Worm (Caenorhabditis elegans) whole organism, L4 larva: ENCODE data around the gene somi-1.
A peak's percentile ranks its signal among the peaks of the same experiment; 100 is the strongest.

Experiments used
- ama-1 ChIP-seq: fragments of 150-350 bp; optimal IDR thresholded peaks from 2 replicates; lab custom pipeline; 2014; ENCODE audit warnings: inconsistent platforms, mixed read lengths
- ceh-28 ChIP-seq: fragments of 150-350 bp; optimal IDR thresholded peaks from 2 replicates; lab custom pipeline; 2014; ENCODE audit warnings: missing biosample characterization, missing genetic modification reagents, missing genetic modification characterization
- ceh-44 ChIP-seq: fragments of 200-800 bp; sonication (Bioruptor generic); IDR thresholded peaks from 2 replicates; pipeline ENCODE4 v1.3.6; 2022; ENCODE audit warnings: missing genetic modification reagents, missing genetic modification characterization, missing compliant biosample characterization
- dmd-8 ChIP-seq: fragments of 200-800 bp; sonication (Bioruptor generic); IDR thresholded peaks from 2 replicates; pipeline ENCODE4 v1.3.6; 2022; ENCODE audit warnings: missing genetic modification characterization, missing compliant biosample characterization
- lin-13 ChIP-seq: fragments of 150-350 bp; optimal IDR thresholded peaks from 2 replicates; lab custom pipeline; 2014; ENCODE audit warnings: missing biosample characterization, missing genetic modification reagents, missing genetic modification characterization
- lsy-2 ChIP-seq, 2 experiments: fragments of 150-350 bp in 1 of 2; sonication (generic microtip) in 1 of 2; optimal IDR thresholded peaks; 2 replicates each; lab custom pipeline; 2014 to 2017; ENCODE audit warnings: missing biosample characterization in 2 of 2, missing genetic modification characterization in 2 of 2
- mdl-1 ChIP-seq, 2 experiments: fragments of 150-350 bp in 1 of 2; sonication (generic microtip) in 1 of 2; optimal IDR thresholded peaks; 2 replicates each; lab custom pipeline; 2014 to 2017; ENCODE audit warnings: missing biosample characterization in 2 of 2, missing genetic modification characterization in 2 of 2
- nhr-25 ChIP-seq: sonication (generic microtip); optimal IDR thresholded peaks from 2 replicates; lab custom pipeline; 2017; ENCODE audit warnings: missing genetic modification characterization, mild to moderate bottlenecking, missing compliant biosample characterization, antibody characterized with exemption, moderate library complexity, borderline replicate concordance; ENCODE audit not compliant: insufficient read depth
- unc-130 ChIP-seq: sonication (generic microtip); optimal IDR thresholded peaks from 2 replicates; lab custom pipeline; 2016; ENCODE audit warnings: missing genetic modification reagents, missing genetic modification characterization, missing compliant biosample characterization

DNA sequence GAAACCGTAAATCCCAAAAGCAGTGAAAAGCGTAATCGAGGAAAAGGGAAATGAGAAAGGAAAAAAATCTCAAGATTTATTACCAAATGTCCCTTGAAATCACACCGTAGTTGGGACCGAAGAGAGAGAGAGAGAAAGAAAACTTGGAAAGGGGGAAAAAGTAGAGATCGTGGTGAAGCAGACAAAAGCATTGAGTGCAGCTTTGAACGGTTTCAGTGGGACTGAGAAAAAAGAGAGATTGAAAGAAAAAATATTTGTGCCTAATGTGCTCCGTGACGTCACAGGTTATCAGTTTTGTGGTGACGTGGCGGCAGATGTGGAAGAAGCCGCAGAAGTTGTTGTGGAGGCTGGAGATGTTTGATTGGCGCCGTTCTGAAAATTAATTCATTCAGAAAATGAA lies 20.9 kb downstream of the somi-1 start:
- TF ChIP-seq ama-1: no peak
- no peak for TF ChIP-seq ceh-28 (tag; lab: Kevin White, UChicago)
- TF ChIP-seq unc-130 (GFP tag; lab: Kevin White, UChicago): no peak
- TF ChIP-seq ceh-44: no peak
- TF ChIP-seq nhr-25: peak; percentile 23
- TF ChIP-seq mdl-1 (tag; optimal IDR thresholded peaks at IDR 0.05; lab: Kevin White, UChicago): no peak
- no peak for TF ChIP-seq dmd-8 (GFP tag; lab: Robert Waterston, UW)
- no peak for TF ChIP-seq lin-13 (GFP tag; lab: Kevin White, UChicago)
- no peak for TF ChIP-seq lsy-2 (tag; optimal IDR thresholded peaks at IDR 0.05; lab: Kevin White, UChicago)
